Fruit fly (Drosophila melanogaster) whole organism, prepupa: Measurements from ENCODE around the gene Rab40.

Experiments used
- CG11294 ChIP-seq: fragments of 200-800 bp; sonication (Bioruptor generic); IDR thresholded peaks from 2 replicates; pipeline ENCODE4 v1.3.6; 2022; ENCODE audit warnings: missing biosample characterization, missing genetic modification characterization
- CG11762 ChIP-seq: fragments of 200-800 bp; sonication (Bioruptor generic); optimal IDR thresholded peaks from 3 replicates; lab custom pipeline; 2016; ENCODE audit warnings: missing biosample characterization, missing genetic modification characterization; ENCODE audit not compliant: insufficient read depth
- CG11902 ChIP-seq: fragments of 200-800 bp; sonication (Bioruptor generic); optimal IDR thresholded peaks from 3 replicates; lab custom pipeline; 2016; ENCODE audit warnings: missing biosample characterization, missing genetic modification characterization
- CG15336 ChIP-seq: fragments of 200-800 bp; sonication (Bioruptor generic); IDR thresholded peaks from 2 replicates; pipeline ENCODE4 v1.3.6; 2022; ENCODE audit warnings: missing biosample characterization, missing genetic modification characterization
- CG1621 ChIP-seq: fragments of 200-800 bp; sonication (Bioruptor generic); optimal IDR thresholded peaks from 3 replicates; lab custom pipeline; 2018; ENCODE audit warnings: missing biosample characterization, mild to moderate bottlenecking, missing genetic modification characterization
- CG16779 ChIP-seq: fragments of 200-800 bp; sonication (Bioruptor generic); optimal IDR thresholded peaks from 3 replicates; lab custom pipeline; 2017; ENCODE audit warnings: missing biosample characterization, mild to moderate bottlenecking, missing genetic modification characterization
- CG3032 ChIP-seq: fragments of 200-800 bp; optimal IDR thresholded peaks from 2 replicates; lab custom pipeline; 2019; ENCODE audit warnings: missing biosample characterization, mild to moderate bottlenecking, missing genetic modification characterization, moderate library complexity
- CG31627 ChIP-seq: fragments of 200-800 bp; sonication (Bioruptor generic); optimal IDR thresholded peaks from 3 replicates; lab custom pipeline; 2016; ENCODE audit warnings: missing biosample characterization, missing genetic modification characterization
- CG3919 ChIP-seq: fragments of 200-800 bp; sonication (Bioruptor generic); optimal IDR thresholded peaks from 3 replicates; lab custom pipeline; 2016; ENCODE audit warnings: missing biosample characterization, missing genetic modification characterization
- CG6163 ChIP-seq: fragments of 200-800 bp; sonication (Bioruptor generic); IDR thresholded peaks from 3 replicates; pipeline ENCODE4 v1.3.6; 2022; ENCODE audit warnings: missing biosample characterization, missing genetic modification characterization
- CG6792 ChIP-seq: fragments of 200-800 bp; sonication (Bioruptor generic); optimal IDR thresholded peaks from 3 replicates; lab custom pipeline; 2016; ENCODE audit warnings: missing biosample characterization, missing genetic modification characterization
- CG6808 ChIP-seq: fragments of 200-800 bp; sonication (Bioruptor generic); optimal IDR thresholded peaks from 3 replicates; lab custom pipeline; 2017; ENCODE audit warnings: missing biosample characterization, missing genetic modification characterization, mild to moderate bottlenecking, moderate library complexity, missing genetic modification reagents
- CG6854 ChIP-seq: fragments of 200-800 bp; sonication (Bioruptor generic); optimal IDR thresholded peaks from 2 replicates; lab custom pipeline; 2017; ENCODE audit warnings: missing biosample characterization, mild to moderate bottlenecking, missing genetic modification characterization
- CG7368 ChIP-seq: fragments of 200-800 bp; sonication (Bioruptor generic); optimal IDR thresholded peaks from 3 replicates; lab custom pipeline; 2016; ENCODE audit warnings: missing biosample characterization, missing genetic modification characterization
- CG8119 ChIP-seq: fragments of 200-800 bp; sonication (Bioruptor generic); IDR thresholded peaks from 3 replicates; pipeline ENCODE4 v1.3.6; 2022; ENCODE audit warnings: missing biosample characterization, missing genetic modification characterization
- CG8319 ChIP-seq: fragments of 200-800 bp; sonication (Bioruptor generic); optimal IDR thresholded peaks from 3 replicates; lab custom pipeline; 2016; ENCODE audit warnings: missing biosample characterization, missing genetic modification characterization
- CG8632 ChIP-seq: fragments of 200-800 bp; sonication (Bioruptor generic); optimal IDR thresholded peaks from 3 replicates; lab custom pipeline; 2016; ENCODE audit warnings: missing biosample characterization, missing genetic modification characterization
- CG9139 ChIP-seq: fragments of 200-800 bp; sonication (Bioruptor generic); optimal IDR thresholded peaks from 3 replicates; lab custom pipeline; 2017; ENCODE audit warnings: missing biosample characterization, mild to moderate bottlenecking, missing genetic modification characterization
- Eip75B ChIP-seq: fragments of 200-800 bp; sonication (Bioruptor generic); optimal IDR thresholded peaks from 3 replicates; lab custom pipeline; 2016; ENCODE audit warnings: missing biosample characterization, missing genetic modification characterization
- Eip93F ChIP-seq: fragments of 200-800 bp; sonication (Bioruptor generic); optimal IDR thresholded peaks from 2 replicates; lab custom pipeline; 2016; ENCODE audit warnings: missing biosample characterization, mild to moderate bottlenecking, missing genetic modification characterization
- Ets21C ChIP-seq: fragments of 200-800 bp; sonication (Bioruptor generic); optimal IDR thresholded peaks from 3 replicates; lab custom pipeline; 2016; ENCODE audit warnings: missing biosample characterization, missing genetic modification characterization
- Ets96B ChIP-seq: fragments of 200-800 bp; optimal IDR thresholded peaks from 2 replicates; lab custom pipeline; 2019; ENCODE audit warnings: missing biosample characterization, mild to moderate bottlenecking, missing genetic modification characterization, moderate library complexity
- Hr38 ChIP-seq: sonication (Bioruptor generic); optimal IDR thresholded peaks from 2 replicates; lab custom pipeline; 2016; ENCODE audit warnings: missing biosample characterization, missing genetic modification characterization
- Hr39 ChIP-seq: fragments of 200-800 bp; sonication (Bioruptor generic); optimal IDR thresholded peaks from 2 replicates; lab custom pipeline; 2016; ENCODE audit warnings: missing biosample characterization, missing genetic modification characterization
- Hr4 ChIP-seq: fragments of 200-800 bp; sonication (Bioruptor generic); optimal IDR thresholded peaks from 3 replicates; lab custom pipeline; 2016; ENCODE audit warnings: missing biosample characterization, missing genetic modification characterization
- Met ChIP-seq: fragments of 200-800 bp; sonication (Bioruptor generic); optimal IDR thresholded peaks from 3 replicates; lab custom pipeline; 2016; ENCODE audit warnings: missing biosample characterization, missing genetic modification characterization
- OdsH ChIP-seq: fragments of 200-800 bp; sonication (Bioruptor generic); optimal IDR thresholded peaks from 3 replicates; lab custom pipeline; 2016; ENCODE audit warnings: missing biosample characterization, missing genetic modification characterization
- Smox ChIP-seq: fragments of 200-800 bp; sonication (Bioruptor generic); optimal IDR thresholded peaks from 3 replicates; lab custom pipeline; 2016; ENCODE audit warnings: missing biosample characterization, missing genetic modification characterization
- Sox102F ChIP-seq: fragments of 200-800 bp; sonication (Bioruptor generic); optimal IDR thresholded peaks from 2 replicates; lab custom pipeline; 2016; ENCODE audit warnings: missing biosample characterization, mild to moderate bottlenecking, missing genetic modification characterization
- Sox14 ChIP-seq: fragments of 200-800 bp; sonication (Bioruptor generic); optimal IDR thresholded peaks from 3 replicates; lab custom pipeline; 2016; ENCODE audit warnings: missing biosample characterization, missing genetic modification characterization
- Sox15 ChIP-seq: fragments of 200-800 bp; sonication (Bioruptor generic); optimal IDR thresholded peaks from 3 replicates; lab custom pipeline; 2016; ENCODE audit warnings: missing biosample characterization, missing genetic modification characterization
- acj6 ChIP-seq: fragments of 200-800 bp; sonication (Bioruptor generic); optimal IDR thresholded peaks from 3 replicates; lab custom pipeline; 2016; ENCODE audit warnings: missing biosample characterization, missing genetic modification characterization
- cyc ChIP-seq: fragments of 200-800 bp; sonication (Bioruptor generic); optimal IDR thresholded peaks from 3 replicates; lab custom pipeline; 2016; ENCODE audit warnings: missing biosample characterization, missing genetic modification characterization
- dac ChIP-seq: fragments of 200-800 bp; sonication (Bioruptor generic); optimal IDR thresholded peaks from 2 replicates; lab custom pipeline; 2017; ENCODE audit warnings: missing biosample characterization, mild to moderate bottlenecking, missing genetic modification characterization
- esn ChIP-seq: fragments of 200-800 bp; sonication (Bioruptor generic); optimal IDR thresholded peaks from 2 replicates; lab custom pipeline; 2016; ENCODE audit warnings: missing biosample characterization, mild to moderate bottlenecking, missing genetic modification characterization, moderate library complexity
- fd59A ChIP-seq: fragments of 200-800 bp; sonication (Bioruptor generic); optimal IDR thresholded peaks from 2 replicates; lab custom pipeline; 2017; ENCODE audit warnings: missing biosample characterization, mild to moderate bottlenecking, missing genetic modification characterization, missing genetic modification reagents
- fd85E ChIP-seq: fragments of 200-800 bp; sonication (Bioruptor generic); optimal IDR thresholded peaks from 3 replicates; lab custom pipeline; 2016; ENCODE audit warnings: missing biosample characterization, missing genetic modification characterization
- fkh ChIP-seq: fragments of 200-800 bp; sonication (Bioruptor generic); optimal IDR thresholded peaks from 3 replicates; lab custom pipeline; 2017; ENCODE audit warnings: missing biosample characterization, mild to moderate bottlenecking, missing genetic modification characterization, moderate library complexity
- net ChIP-seq: fragments of 200-800 bp; sonication (Bioruptor generic); optimal IDR thresholded peaks from 3 replicates; lab custom pipeline; 2016; ENCODE audit warnings: missing biosample characterization, missing genetic modification characterization
- pdm3 ChIP-seq: fragments of 200-800 bp; sonication (Bioruptor generic); optimal IDR thresholded peaks from 3 replicates; lab custom pipeline; 2016; ENCODE audit warnings: missing biosample characterization, missing genetic modification characterization
- spab ChIP-seq: fragments of 200-800 bp; sonication (Bioruptor generic); optimal IDR thresholded peaks from 2 replicates; lab custom pipeline; 2017; ENCODE audit warnings: missing biosample characterization, mild to moderate bottlenecking, missing genetic modification characterization, missing genetic modification reagents
- ss ChIP-seq, 2 experiments: fragments of 200-800 bp; sonication (Bioruptor generic); optimal IDR thresholded peaks; 2 replicates in 1 of 2; 3 replicates in 1 of 2; lab custom pipeline; 2017 to 2018; ENCODE audit warnings: mild to moderate bottlenecking in 2 of 2, missing biosample characterization in 2 of 2, missing genetic modification characterization in 2 of 2, moderate library complexity in 1 of 2
- svp ChIP-seq: fragments of 200-800 bp; sonication (Bioruptor generic); peaks from one replicate; lab custom pipeline; 2016; ENCODE audit warnings: missing biosample characterization, missing genetic modification characterization
- topi ChIP-seq: fragments of 200-800 bp; sonication (Bioruptor generic); optimal IDR thresholded peaks from 3 replicates; lab custom pipeline; 2016; ENCODE audit warnings: missing biosample characterization, missing genetic modification characterization
- vri ChIP-seq: fragments of 200-800 bp; sonication (Bioruptor generic); optimal IDR thresholded peaks from 3 replicates; lab custom pipeline; 2016; ENCODE audit warnings: missing biosample characterization, mild to moderate bottlenecking, missing genetic modification characterization

The Rab40 gene

dm6 chrX:12507589-12507988 is 44.7 kb upstream of the Rab40 start (continued):
- TF ChIP-seq Smox (GFP tag; lab: Kevin White, UChicago) = peak; percentile 55
- peak; percentile 14 for TF ChIP-seq CG8632
- TF ChIP-seq CG11294 = no peak
- TF ChIP-seq CG6854 (GFP tag; lab: Kevin White, UChicago) = no peak
- peak; percentile 58 for TF ChIP-seq CG3919 (GFP tag; lab: Kevin White, UChicago)
- TF ChIP-seq pdm3 (GFP tag; lab: Kevin White, UChicago) = peak; percentile 30
- TF ChIP-seq Hr39 (GFP tag; lab: Kevin White, UChicago) = peak; percentile 29
- peak; percentile 38 for TF ChIP-seq net (GFP tag; lab: Kevin White, UChicago)
- TF ChIP-seq Sox102F (GFP tag; lab: Kevin White, UChicago) = peak; percentile 48
- TF ChIP-seq Sox15 (GFP tag; lab: Kevin White, UChicago) = no peak
- TF ChIP-seq CG1621 (tag; lab: Kevin White, UChicago) = peak; percentile 20
- TF ChIP-seq CG8319 (GFP tag; lab: Kevin White, UChicago) = no peak
- peak; percentile 88 for TF ChIP-seq svp
- no peak for TF ChIP-seq CG11902 (GFP tag; lab: Kevin White, UChicago)
- peak; percentile 62 for TF ChIP-seq CG3032
- TF ChIP-seq Met (GFP tag; lab: Kevin White, UChicago) = peak; percentile 52
- peak; percentile 67 for TF ChIP-seq CG8119 (GFP tag; lab: Robert Waterston, UW)
- peak; percentile 55 for TF ChIP-seq CG6792 (GFP tag; lab: Kevin White, UChicago)
- TF ChIP-seq CG31627 (GFP tag; lab: Kevin White, UChicago) = peak; percentile 42
- TF ChIP-seq CG6808 (GFP tag; lab: Kevin White, UChicago) = peak; percentile 58
- peak; percentile 2 for TF ChIP-seq vri (GFP tag; lab: Kevin White, UChicago)

dm6 chrX:12498101-12498500 is 35.2 kb upstream of the Rab40 start:
- TF ChIP-seq CG6808 (GFP tag; lab: Kevin White, UChicago) = peak; percentile 14
- TF ChIP-seq fkh = peak; percentile 51
- TF ChIP-seq esn (GFP tag; lab: Kevin White, UChicago) = no peak

- TF ChIP-seq CG6163 (peak; percentile 54; the same call in 1 of the 3 replicates), cyc (GFP tag; lab: Kevin White, UChicago) (peak; percentile 12), CG3032 (peak; percentile 47), CG6854 (GFP tag; lab: Kevin White, UChicago) (no peak), Sox14 (GFP tag; lab: Kevin White, UChicago) (peak; percentile 10), CG7368 (GFP tag; lab: Kevin White, UChicago) (no peak), fd59A (GFP tag; lab: Kevin White, UChicago) (no peak), acj6 (GFP tag; lab: Kevin White, UChicago) (no peak), topi (GFP tag; lab: Kevin White, UChicago) (no peak), Eip75B (GFP tag; lab: Kevin White, UChicago) (no peak), Sox102F (GFP tag; lab: Kevin White, UChicago) (no peak), CG1621 (tag; lab: Kevin White, UChicago) (no peak), Met (GFP tag; lab: Kevin White, UChicago) (no peak), Hr4 (GFP tag; lab: Kevin White, UChicago) (peak; percentile 26), CG15336 (GFP tag; lab: Robert Waterston, UW) (no peak), Ets96B (tag; lab: Kevin White, UChicago) (no peak), CG3919 (GFP tag; lab: Kevin White, UChicago) (no peak), vri (GFP tag; lab: Kevin White, UChicago) (no peak), spab (GFP tag; lab: Kevin White, UChicago) (no peak), ss (GFP tag; optimal IDR thresholded peaks at IDR 0.05; lab: Kevin White, UChicago) (no peak), net (GFP tag; lab: Kevin White, UChicago) (no peak), Hr39 (GFP tag; lab: Kevin White, UChicago) (peak; percentile 40), fd85E (GFP tag; lab: Kevin White, UChicago) (no peak), CG9139 (GFP tag; lab: Kevin White, UChicago) (no peak), CG16779 (tag; lab: Kevin White, UChicago) (no peak), CG8119 (GFP tag; lab: Robert Waterston, UW) (no peak), CG11294 (no peak), pdm3 (GFP tag; lab: Kevin White, UChicago) (no peak), OdsH (GFP tag; lab: Kevin White, UChicago) (peak; percentile 10), dac (GFP tag; lab: Kevin White, UChicago) (no peak), Ets21C (GFP tag; lab: Kevin White, UChicago) (no peak), CG6792 (GFP tag; lab: Kevin White, UChicago) (no peak), esn (GFP tag; lab: Kevin White, UChicago) (no peak), Eip93F (GFP tag; lab: Kevin White, UChicago) (no peak), CG8319 (GFP tag; lab: Kevin White, UChicago) (no peak), CG11762 (GFP tag; lab: Kevin White, UChicago) (no peak), svp (no peak), fkh (no peak), Sox15 (GFP tag; lab: Kevin White, UChicago) (peak; percentile 7), Hr38 (no peak)
Observed at dm6 chrX:12496930-12497329, 34.0 kb upstream of the Rab40 start, which contains the start of gene mdu. mdu (plus strand) TSS chrX:12497188.
